Fruit fly (Drosophila melanogaster) whole organism, embryonic: ENCODE measurements around the gene CG31459.
A peak's percentile ranks its signal among the peaks of the same experiment; 100 is the strongest.

Source experiments
- CG1024 ChIP-seq: fragments of 200-800 bp; sonication (Bioruptor generic); IDR thresholded peaks from 2 replicates; pipeline ENCODE4 v1.3.6; 2022; ENCODE audit warnings: missing biosample characterization, missing genetic modification characterization
- CG10366 ChIP-seq: fragments of 200-800 bp; sonication (Bioruptor generic); IDR thresholded peaks from 2 replicates; pipeline ENCODE4 v1.3.6; 2022; ENCODE audit warnings: missing biosample characterization, missing genetic modification characterization
- CG10462 ChIP-seq: fragments of 200-800 bp; sonication (Bioruptor generic); optimal IDR thresholded peaks from 2 replicates; lab custom pipeline; 2016; ENCODE audit warnings: missing biosample characterization, missing genetic modification characterization
- CG11247 ChIP-seq: fragments of 200-800 bp; sonication (Bioruptor generic); IDR thresholded peaks from 2 replicates; pipeline ENCODE4 v1.3.6; 2022; ENCODE audit warnings: missing biosample characterization, missing genetic modification characterization
- CG11695 ChIP-seq: fragments of 200-800 bp; sonication (Bioruptor generic); IDR thresholded peaks from 3 replicates; pipeline ENCODE4 v1.3.6; 2022; ENCODE audit warnings: missing biosample characterization, missing genetic modification characterization
- CG12155 ChIP-seq: fragments of 200-800 bp; sonication (Bioruptor generic); optimal IDR thresholded peaks from 3 replicates; lab custom pipeline; 2016; ENCODE audit warnings: missing biosample characterization, missing genetic modification characterization
- CG12659 ChIP-seq: fragments of 200-800 bp; sonication (Bioruptor generic); optimal IDR thresholded peaks from 3 replicates; lab custom pipeline; 2017; ENCODE audit warnings: mild to moderate bottlenecking, missing biosample characterization, missing genetic modification reagents, missing genetic modification characterization
- CG12744 ChIP-seq: fragments of 200-800 bp; sonication (Bioruptor generic); optimal IDR thresholded peaks from 2 replicates; lab custom pipeline; 2016; ENCODE audit warnings: missing biosample characterization, missing genetic modification characterization
- CG13287 ChIP-seq: fragments of 200-800 bp; sonication (Bioruptor generic); IDR thresholded peaks from 2 replicates; pipeline ENCODE4 v1.3.6; 2022; ENCODE audit warnings: missing biosample characterization, missing genetic modification characterization; ENCODE audit not compliant: partially characterized antibody
- CG13424 ChIP-seq: fragments of 200-800 bp; sonication (Bioruptor generic); optimal IDR thresholded peaks from 2 replicates; lab custom pipeline; 2019; ENCODE audit warnings: missing biosample characterization, mild to moderate bottlenecking, missing genetic modification characterization, moderate library complexity
- CG15269 ChIP-seq: fragments of 200-800 bp; sonication (Bioruptor generic); optimal IDR thresholded peaks from 2 replicates; lab custom pipeline; 2018; ENCODE audit warnings: missing biosample characterization, mild to moderate bottlenecking, missing genetic modification characterization, moderate library complexity
- CG1529 ChIP-seq: fragments of 200-800 bp; sonication (Bioruptor generic); optimal IDR thresholded peaks from 3 replicates; lab custom pipeline; 2018; ENCODE audit warnings: missing biosample characterization, missing genetic modification characterization
- CG15514 ChIP-seq: fragments of 200-800 bp; sonication (Bioruptor generic); optimal IDR thresholded peaks from 3 replicates; lab custom pipeline; 2017; ENCODE audit warnings: missing biosample characterization, missing genetic modification characterization, mild to moderate bottlenecking, moderate library complexity, missing genetic modification reagents
- CG2678 ChIP-seq: fragments of 200-800 bp; sonication (Bioruptor generic); optimal IDR thresholded peaks from 3 replicates; lab custom pipeline; 2019; ENCODE audit warnings: missing biosample characterization, mild to moderate bottlenecking, missing genetic modification characterization, moderate library complexity
- CG3407 ChIP-seq: fragments of 200-800 bp; sonication (Bioruptor generic); optimal IDR thresholded peaks from 2 replicates; lab custom pipeline; 2018; ENCODE audit warnings: missing biosample characterization, mild to moderate bottlenecking, missing genetic modification characterization
- CG34422 ChIP-seq: fragments of 200-800 bp; sonication (Bioruptor generic); IDR thresholded peaks from 3 replicates; pipeline ENCODE4 v1.3.6; 2022; ENCODE audit warnings: missing biosample characterization, missing genetic modification characterization
- CG4282 ChIP-seq: fragments of 200-800 bp; sonication (Bioruptor generic); optimal IDR thresholded peaks from 2 replicates; lab custom pipeline; 2016; ENCODE audit warnings: missing biosample characterization, missing genetic modification characterization
- CG5180 ChIP-seq: fragments of 200-800 bp; sonication (Bioruptor generic); optimal IDR thresholded peaks from 3 replicates; lab custom pipeline; 2017; ENCODE audit warnings: missing biosample characterization, missing genetic modification characterization, mild to moderate bottlenecking, moderate library complexity, missing genetic modification reagents
- CG7786 ChIP-seq: fragments of 200-800 bp; sonication (Bioruptor generic); optimal IDR thresholded peaks from 2 replicates; lab custom pipeline; 2016; ENCODE audit warnings: missing biosample characterization, missing genetic modification characterization
- CG9215 ChIP-seq: fragments of 200-800 bp; sonication (Bioruptor generic); IDR thresholded peaks from 2 replicates; pipeline ENCODE4 v1.3.6; 2022; ENCODE audit warnings: missing biosample characterization, missing genetic modification characterization
- CHES-1-like ChIP-seq: fragments of 200-800 bp; sonication (Bioruptor generic); optimal IDR thresholded peaks from 2 replicates; lab custom pipeline; 2016; ENCODE audit warnings: missing biosample characterization, missing genetic modification characterization
- Dp ChIP-seq: fragments of 200-800 bp; sonication (Bioruptor generic); optimal IDR thresholded peaks from 2 replicates; lab custom pipeline; 2018; ENCODE audit warnings: missing biosample characterization, mild to moderate bottlenecking, missing genetic modification characterization, moderate library complexity
- E2f1 ChIP-seq: fragments of 200-800 bp; sonication (Bioruptor generic); IDR thresholded peaks from 2 replicates; pipeline ENCODE4 v1.3.6; 2022; ENCODE audit warnings: missing biosample characterization, missing genetic modification characterization
- Fer2 ChIP-seq: fragments of 200-800 bp; sonication (Bioruptor generic); optimal IDR thresholded peaks from 2 replicates; lab custom pipeline; 2018; ENCODE audit warnings: missing biosample characterization, mild to moderate bottlenecking, missing genetic modification characterization, moderate library complexity
- HHEX ChIP-seq: fragments of 200-800 bp; sonication (Bioruptor generic); optimal IDR thresholded peaks from 3 replicates; lab custom pipeline; 2017; ENCODE audit warnings: missing biosample characterization, mild to moderate bottlenecking, missing genetic modification characterization, missing genetic modification reagents
- HLHmδ ChIP-seq: fragments of 200-800 bp; sonication (Bioruptor generic); optimal IDR thresholded peaks from 2 replicates; lab custom pipeline; 2018; ENCODE audit warnings: missing biosample characterization, mild to moderate bottlenecking, missing genetic modification characterization, moderate library complexity
- HmgZ ChIP-seq: fragments of 200-800 bp; sonication (Bioruptor generic); optimal IDR thresholded peaks from 2 replicates; lab custom pipeline; 2018; ENCODE audit warnings: missing biosample characterization, mild to moderate bottlenecking, missing genetic modification characterization
- Hr51 ChIP-seq, 2 experiments: fragments of 200-800 bp; sonication (Bioruptor generic); optimal IDR thresholded peaks; 2 replicates in 1 of 2; 3 replicates in 1 of 2; lab custom pipeline; 2016 to 2018; ENCODE audit warnings: missing biosample characterization in 2 of 2, missing genetic modification characterization in 2 of 2, mild to moderate bottlenecking in 1 of 2, moderate library complexity in 1 of 2
- NFAT ChIP-seq: fragments of 200-800 bp; sonication (Bioruptor generic); IDR thresholded peaks from 2 replicates; pipeline ENCODE4 v1.3.6; 2022; ENCODE audit warnings: missing biosample characterization, missing genetic modification characterization
- NK7.1 ChIP-seq: fragments of 200-800 bp; sonication (Bioruptor generic); optimal IDR thresholded peaks from 3 replicates; lab custom pipeline; 2016; ENCODE audit warnings: missing biosample characterization, missing genetic modification characterization
- Six4 ChIP-seq: fragments of 200-800 bp; sonication (Bioruptor generic); optimal IDR thresholded peaks from 2 replicates; lab custom pipeline; 2016; ENCODE audit warnings: missing biosample characterization, missing genetic modification characterization
- Sox100B ChIP-seq: fragments of 200-800 bp; sonication (Bioruptor generic); optimal IDR thresholded peaks from 3 replicates; lab custom pipeline; 2018; ENCODE audit warnings: missing biosample characterization, mild to moderate bottlenecking, missing genetic modification characterization
- Stat92E ChIP-seq, 3 experiments: fragments of >200 bp in 2 of 3; fragments of 200-800 bp in 1 of 3; sonication (Bioruptor generic) in 1 of 3; optimal IDR thresholded peaks; 2 replicates each; lab custom pipeline; 2017 to 2019; ENCODE audit warnings: missing biosample characterization in 3 of 3, missing genetic modification characterization in 3 of 3, mild to moderate bottlenecking in 1 of 3, moderate library complexity in 1 of 3
- TFAM ChIP-seq: fragments of 200-800 bp; sonication (Bioruptor generic); optimal IDR thresholded peaks from 2 replicates; lab custom pipeline; 2017; ENCODE audit warnings: missing biosample characterization, missing genetic modification characterization, inconsistent platforms
- cato ChIP-seq: fragments of 200-800 bp; sonication (Bioruptor generic); optimal IDR thresholded peaks from 2 replicates; lab custom pipeline; 2016; ENCODE audit warnings: missing biosample characterization, missing genetic modification characterization, borderline replicate concordance
- dpn ChIP-seq, 2 experiments: fragments of 200-800 bp; sonication (Bioruptor generic); optimal IDR thresholded peaks; 3 replicates each; lab custom pipeline; 2016; ENCODE audit warnings: missing biosample characterization in 2 of 2, missing genetic modification characterization in 2 of 2
- fd102C ChIP-seq: fragments of 200-800 bp; sonication (Bioruptor generic); optimal IDR thresholded peaks from 2 replicates; lab custom pipeline; 2018; ENCODE audit warnings: missing biosample characterization, mild to moderate bottlenecking, missing genetic modification characterization, moderate library complexity
- fru ChIP-seq: fragments of >200 bp; optimal IDR thresholded peaks from 2 replicates; lab custom pipeline; 2017
- fu2 ChIP-seq: fragments of 200-800 bp; sonication (Bioruptor generic); optimal IDR thresholded peaks from 2 replicates; lab custom pipeline; 2016; ENCODE audit warnings: missing biosample characterization, missing genetic modification characterization
- grn ChIP-seq: fragments of 200-800 bp; sonication (Bioruptor generic); optimal IDR thresholded peaks from 3 replicates; lab custom pipeline; 2017; ENCODE audit warnings: missing biosample characterization, missing genetic modification characterization
- gro ChIP-seq: fragments of 200-800 bp; sonication (Bioruptor generic); optimal IDR thresholded peaks from 2 replicates; lab custom pipeline; 2016; ENCODE audit warnings: missing biosample characterization, missing genetic modification characterization
- hbn ChIP-seq: fragments of 200-800 bp; sonication (Bioruptor generic); IDR thresholded peaks from 2 replicates; pipeline ENCODE4 v1.3.6; 2022; ENCODE audit warnings: missing biosample characterization, missing genetic modification characterization; ENCODE audit not compliant: partially characterized antibody
- jing ChIP-seq: fragments of 200-800 bp; sonication (Bioruptor generic); optimal IDR thresholded peaks from 2 replicates; lab custom pipeline; 2018; ENCODE audit warnings: missing biosample characterization, mild to moderate bottlenecking, missing genetic modification characterization
- knrl ChIP-seq: fragments of 200-800 bp; sonication (Bioruptor generic); IDR thresholded peaks from 3 replicates; pipeline ENCODE4 v1.3.6; 2022; ENCODE audit warnings: missing biosample characterization, missing genetic modification characterization; ENCODE audit not compliant: partially characterized antibody
- maf-S ChIP-seq: fragments of 200-800 bp; sonication (Bioruptor generic); optimal IDR thresholded peaks from 2 replicates; lab custom pipeline; 2016; ENCODE audit warnings: missing biosample characterization, missing genetic modification characterization
- nom ChIP-seq: fragments of 200-800 bp; sonication (Bioruptor generic); optimal IDR thresholded peaks from 2 replicates; lab custom pipeline; 2017; ENCODE audit warnings: missing biosample characterization, missing genetic modification characterization, mild to moderate bottlenecking, moderate library complexity, missing genetic modification reagents
- shn ChIP-seq: fragments of 200-800 bp; sonication (Bioruptor generic); optimal IDR thresholded peaks from 3 replicates; lab custom pipeline; 2016; ENCODE audit warnings: missing biosample characterization, missing genetic modification characterization
- sug ChIP-seq: fragments of 200-800 bp; optimal IDR thresholded peaks from 2 replicates; lab custom pipeline; 2019; ENCODE audit warnings: missing biosample characterization, mild to moderate bottlenecking, missing genetic modification characterization, moderate library complexity
- yki ChIP-seq: fragments of >200 bp; optimal IDR thresholded peaks from 3 replicates; lab custom pipeline; 2018
- zen ChIP-seq: fragments of 200-800 bp; sonication (Bioruptor generic); optimal IDR thresholded peaks from 3 replicates; lab custom pipeline; 2018; ENCODE audit warnings: missing biosample characterization, mild to moderate bottlenecking, missing genetic modification characterization, moderate library complexity

The CG31459 gene

DNA sequence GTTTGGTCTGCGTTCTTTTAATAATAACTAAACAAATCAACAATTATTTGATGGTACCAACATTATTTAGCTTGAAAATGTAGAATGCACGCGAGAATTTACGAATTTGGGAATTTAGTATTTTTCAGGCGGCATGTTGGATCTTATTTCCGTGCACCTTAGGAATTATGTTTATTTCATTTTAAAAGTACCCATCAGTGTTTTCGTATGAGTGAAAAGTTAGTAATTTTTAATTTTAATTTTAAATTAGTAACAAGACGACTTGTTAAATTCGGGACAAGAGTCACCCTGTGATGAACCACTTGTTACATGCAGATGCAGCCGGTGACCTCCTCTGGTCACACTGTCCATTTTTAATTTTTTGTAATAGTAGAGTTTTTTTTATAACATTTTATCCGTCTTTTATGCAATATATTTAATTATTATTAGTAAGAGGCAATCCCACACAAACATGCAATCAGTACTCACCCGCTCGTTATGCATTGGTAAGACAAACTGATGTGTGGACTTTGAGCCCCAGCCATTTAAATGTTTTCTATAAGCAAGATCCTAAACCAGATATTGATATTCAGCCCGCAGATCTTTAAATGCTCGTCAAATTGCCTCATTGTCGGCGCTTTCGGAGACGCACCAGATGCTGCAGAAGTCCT lies 36.9 kb downstream of the CG31459 start, which contains the start of the genes CG17186 and Arc42 (continued):
- TF ChIP-seq Dp: peak; percentile 76
- no peak for TF ChIP-seq gro (GFP tag; lab: Kevin White, UChicago)
- peak in 1 of 3 experiments; percentile 24 for TF ChIP-seq Stat92E (GFP tag; optimal IDR thresholded peaks at IDR 0.05; lab: Kevin White, UChicago)
- no peak for TF ChIP-seq hbn (GFP tag; lab: Robert Waterston, UW)
- no peak for TF ChIP-seq CG1024 (GFP tag; lab: Robert Waterston, UW)
- peak; percentile 88 for TF ChIP-seq CG15514 (GFP tag; lab: Kevin White, UChicago)
- TF ChIP-seq CG10462 (GFP tag; lab: Kevin White, UChicago): peak; percentile 1
- no peak for TF ChIP-seq NK7.1 (GFP tag; lab: Kevin White, UChicago)
- peak in 1 of 2 experiments; percentile 1 for TF ChIP-seq Hr51 (GFP tag; optimal IDR thresholded peaks at IDR 0.05; lab: Kevin White, UChicago)
- TF ChIP-seq CG13287: peak; percentile 20; the same call in 1 of the 2 replicates
- TF ChIP-seq CG3407 (GFP tag; lab: Kevin White, UChicago): no peak
- TF ChIP-seq CG5180: no peak
- TF ChIP-seq fd102C (GFP tag; lab: Kevin White, UChicago): no peak
- TF ChIP-seq CHES-1-like (GFP tag; lab: Kevin White, UChicago): peak; percentile 17
- TF ChIP-seq nom (GFP tag; lab: Kevin White, UChicago): peak; percentile 96
- peak; percentile 43 for TF ChIP-seq CG13424 (tag; lab: Kevin White, UChicago)
- no peak for TF ChIP-seq HmgZ (tag; lab: Kevin White, UChicago)
- TF ChIP-seq fru (lab: Kevin White, UChicago): no peak
- TF ChIP-seq dpn (GFP tag; optimal IDR thresholded peaks at IDR 0.05; lab: Kevin White, UChicago): no peak
- TF ChIP-seq jing (GFP tag; lab: Kevin White, UChicago): no peak
- no peak for TF ChIP-seq HHEX (GFP tag; lab: Kevin White, UChicago)
- TF ChIP-seq CG11247 (GFP tag; lab: Robert Waterston, UW): no peak
- TF ChIP-seq sug: peak; percentile 23
- peak; percentile 7 for TF ChIP-seq Sox100B
- no peak for TF ChIP-seq E2f1 (GFP tag; lab: Robert Waterston, UW)
- TF ChIP-seq CG7786 (GFP tag; lab: Kevin White, UChicago): no peak
- TF ChIP-seq shn (GFP tag; lab: Kevin White, UChicago): no peak
- TF ChIP-seq yki: no peak
- no peak for TF ChIP-seq CG11695 (GFP tag; lab: Robert Waterston, UW)
- TF ChIP-seq CG12744: peak; percentile 1
- TF ChIP-seq HLHmδ (GFP tag; lab: Kevin White, UChicago): no peak
- no peak for TF ChIP-seq CG4282
- no peak for TF ChIP-seq maf-S (GFP tag; lab: Kevin White, UChicago)
- no peak for TF ChIP-seq TFAM (GFP tag; lab: Kevin White, UChicago)
- no peak for TF ChIP-seq CG1529 (GFP tag; lab: Kevin White, UChicago)
- TF ChIP-seq CG12155 (GFP tag; lab: Kevin White, UChicago): peak; percentile 6
- TF ChIP-seq CG9215 (GFP tag; lab: Robert Waterston, UW): no peak
- TF ChIP-seq CG10366 (GFP tag; lab: Robert Waterston, UW): no peak
- TF ChIP-seq CG15269 (tag; lab: Kevin White, UChicago): no peak
- TF ChIP-seq NFAT (GFP tag; lab: Robert Waterston, UW): no peak
- TF ChIP-seq CG34422 (GFP tag; lab: Robert Waterston, UW): peak; percentile 31; the same call in 1 of the 3 replicates
- TF ChIP-seq Six4 (GFP tag; lab: Kevin White, UChicago): peak; percentile 3
- TF ChIP-seq CG2678: peak; percentile 20
- peak; percentile 67 for TF ChIP-seq CG12659 (GFP tag; lab: Kevin White, UChicago)
- TF ChIP-seq grn (GFP tag; lab: Kevin White, UChicago): no peak
- no peak for TF ChIP-seq fu2 (GFP tag; lab: Kevin White, UChicago)
- TF ChIP-seq cato: peak; percentile 3
- TF ChIP-seq Fer2 (tag; lab: Kevin White, UChicago): no peak
- TF ChIP-seq knrl (GFP tag; lab: Robert Waterston, UW): peak; percentile 13; the same call in 1 of the 3 replicates
- peak; percentile 23 for TF ChIP-seq zen (tag; lab: Kevin White, UChicago)
